Worm (Caenorhabditis elegans) whole organism, young adult: ENCODE data around the gene srxa-1.

Experiments used
- C06A6.2 ChIP-seq: fragments of 200-800 bp; sonication (Bioruptor generic); conservative IDR thresholded peaks from 2 replicates; pipeline ENCODE4 v1.3.6; 2022; ENCODE audit warnings: missing genetic modification characterization, missing compliant biosample characterization
- F55B11.4 ChIP-seq: sonication (generic microtip); optimal IDR thresholded peaks from 2 replicates; lab custom pipeline; 2016; ENCODE audit warnings: missing compliant biosample characterization, missing genetic modification characterization, borderline replicate concordance; ENCODE audit not compliant: insufficient read depth
- F57A8.1 ChIP-seq: fragments of 200-800 bp; sonication (Bioruptor generic); optimal IDR thresholded peaks from 2 replicates; lab custom pipeline; 2018; ENCODE audit warnings: mild to moderate bottlenecking, missing genetic modification characterization, moderate library complexity, missing compliant biosample characterization
- F57C9.4 ChIP-seq: sonication (generic microtip); optimal IDR thresholded peaks from 2 replicates; lab custom pipeline; 2017; ENCODE audit warnings: mild to moderate bottlenecking, missing genetic modification characterization, missing compliant biosample characterization
- K11D2.4 ChIP-seq: fragments of 200-800 bp; sonication (Bioruptor generic); IDR thresholded peaks from 2 replicates; pipeline ENCODE4 v1.3.6; 2022; ENCODE audit warnings: missing genetic modification reagents, missing genetic modification characterization, missing compliant biosample characterization
- Y53F4B.3 ChIP-seq: fragments of 200-800 bp; sonication (Bioruptor generic); IDR thresholded peaks from 2 replicates; pipeline ENCODE4 v1.3.6; 2022; ENCODE audit warnings: missing genetic modification reagents, missing genetic modification characterization, missing compliant biosample characterization
- Y53G8AR.9 ChIP-seq: fragments of 200-800 bp; sonication (Bioruptor generic); conservative IDR thresholded peaks from 2 replicates; pipeline ENCODE4 v1.3.6; 2022; ENCODE audit warnings: missing genetic modification reagents, missing genetic modification characterization, missing compliant biosample characterization
- Y56A3A.18 ChIP-seq: fragments of 200-800 bp; sonication (Bioruptor generic); IDR thresholded peaks from 2 replicates; pipeline ENCODE4 v1.3.6; 2022; ENCODE audit warnings: missing genetic modification reagents, missing genetic modification characterization, missing compliant biosample characterization
- Y67H2A.10 ChIP-seq: fragments of 200-800 bp; sonication (Bioruptor generic); conservative IDR thresholded peaks from 2 replicates; pipeline ENCODE4 v1.3.6; 2022; ENCODE audit warnings: missing genetic modification reagents, missing genetic modification characterization, missing compliant biosample characterization
- aptf-2 ChIP-seq: fragments of 200-800 bp; sonication (Bioruptor generic); conservative IDR thresholded peaks from 2 replicates; pipeline ENCODE4 v1.3.6; 2022; ENCODE audit warnings: missing genetic modification reagents, missing genetic modification characterization, missing compliant biosample characterization
- aptf-3 ChIP-seq: fragments of 200-800 bp; sonication (Bioruptor generic); IDR thresholded peaks from 2 replicates; pipeline ENCODE4 v1.3.6; 2022; ENCODE audit warnings: missing genetic modification characterization, missing compliant biosample characterization
- athp-1 ChIP-seq: sonication (generic microtip); optimal IDR thresholded peaks from 2 replicates; lab custom pipeline; 2017; ENCODE audit warnings: mild to moderate bottlenecking, missing genetic modification characterization, missing compliant biosample characterization
- attf-6 ChIP-seq: fragments of 200-800 bp; sonication (Bioruptor generic); IDR thresholded peaks from 2 replicates; pipeline ENCODE4 v1.3.6; 2022; ENCODE audit warnings: missing genetic modification reagents, missing genetic modification characterization, missing compliant biosample characterization
- bed-1 ChIP-seq: fragments of 200-800 bp; sonication (Bioruptor generic); IDR thresholded peaks from 2 replicates; pipeline ENCODE4 v1.3.6; 2022; ENCODE audit warnings: missing genetic modification reagents, missing genetic modification characterization, missing compliant biosample characterization
- cebp-2 ChIP-seq: fragments of 200-800 bp; sonication (Bioruptor generic); IDR thresholded peaks from 2 replicates; pipeline ENCODE4 v1.3.6; 2022; ENCODE audit warnings: missing genetic modification characterization, missing compliant biosample characterization
- ceh-27 ChIP-seq: fragments of 200-800 bp; sonication (Bioruptor generic); optimal IDR thresholded peaks from 2 replicates; lab custom pipeline; 2018; ENCODE audit warnings: mild to moderate bottlenecking, missing genetic modification characterization, moderate library complexity, missing compliant biosample characterization
- ceh-58 ChIP-seq: fragments of 200-800 bp; sonication (Bioruptor generic); IDR thresholded peaks from 2 replicates; pipeline ENCODE4 v1.3.6; 2022; ENCODE audit warnings: missing genetic modification characterization, missing compliant biosample characterization
- chd-7 ChIP-seq: sonication (generic microtip); optimal IDR thresholded peaks from 2 replicates; lab custom pipeline; 2016; ENCODE audit warnings: mild to moderate bottlenecking, missing genetic modification characterization, moderate library complexity, missing compliant biosample characterization
- efl-1 ChIP-seq: fragments of 150-350 bp; optimal IDR thresholded peaks from 2 replicates; lab custom pipeline; 2014; ENCODE audit warnings: missing biosample characterization, missing genetic modification reagents, missing genetic modification characterization
- ekl-4 ChIP-seq: fragments of 200-800 bp; sonication (Bioruptor generic); IDR thresholded peaks from 2 replicates; pipeline ENCODE4 v1.3.6; 2022; ENCODE audit warnings: missing genetic modification reagents, missing genetic modification characterization, missing compliant biosample characterization
- ets-4 ChIP-seq: fragments of 200-800 bp; sonication (Bioruptor generic); optimal IDR thresholded peaks from 2 replicates; lab custom pipeline; 2018; ENCODE audit warnings: mild to moderate bottlenecking, missing genetic modification characterization, missing compliant biosample characterization
- lag-1 ChIP-seq: fragments of 200-800 bp; sonication (Bioruptor generic); IDR thresholded peaks from 2 replicates; pipeline ENCODE4 v1.3.6; 2022; ENCODE audit warnings: missing genetic modification reagents, missing genetic modification characterization, missing compliant biosample characterization
- let-526 ChIP-seq: fragments of 200-800 bp; sonication (Bioruptor generic); IDR thresholded peaks from 2 replicates; pipeline ENCODE4 v1.3.6; 2022; ENCODE audit warnings: missing genetic modification reagents, missing genetic modification characterization, missing compliant biosample characterization
- lin-40 ChIP-seq: sonication (generic microtip); optimal IDR thresholded peaks from 2 replicates; lab custom pipeline; 2016; ENCODE audit warnings: missing genetic modification characterization, mild to moderate bottlenecking, missing compliant biosample characterization, missing genotype, missing genetic modification reagents
- lsy-27 ChIP-seq: sonication (generic microtip); optimal IDR thresholded peaks from 2 replicates; lab custom pipeline; 2017; ENCODE audit warnings: missing genetic modification characterization, mild to moderate bottlenecking, missing compliant biosample characterization, antibody characterized with exemption, missing genotype, borderline replicate concordance; ENCODE audit not compliant: insufficient read depth
- madf-3 ChIP-seq: fragments of 200-800 bp; sonication (Bioruptor generic); IDR thresholded peaks from 2 replicates; pipeline ENCODE4 v1.3.6; 2022; ENCODE audit warnings: missing genetic modification reagents, missing genetic modification characterization, missing compliant biosample characterization
- mes-4 ChIP-seq: sonication (generic microtip); optimal IDR thresholded peaks from 2 replicates; lab custom pipeline; 2016; ENCODE audit warnings: missing genotype, missing genetic modification characterization, missing compliant biosample characterization
- nfya-1 ChIP-seq: sonication (generic microtip); optimal IDR thresholded peaks from 2 replicates; lab custom pipeline; 2017; ENCODE audit warnings: antibody characterized with exemption, missing compliant biosample characterization, missing genetic modification characterization, borderline replicate concordance; ENCODE audit not compliant: insufficient read depth
- nhr-80 ChIP-seq: sonication (generic microtip); optimal IDR thresholded peaks from 2 replicates; lab custom pipeline; 2016; ENCODE audit warnings: missing genetic modification characterization, missing compliant biosample characterization
- pha-4 ChIP-seq: fragments of 150-350 bp; sonication (generic microtip); optimal IDR thresholded peaks from 2 replicates; lab custom pipeline; 2014; ENCODE audit warnings: missing biosample characterization, missing genetic modification reagents, missing genetic modification characterization
- rec-8 ChIP-seq, 2 experiments: sonication (generic microtip); optimal IDR thresholded peaks; 2 replicates each; lab custom pipeline; 2016; ENCODE audit warnings: mild to moderate bottlenecking in 2 of 2, missing genetic modification characterization in 2 of 2, missing genetic modification reagents in 2 of 2, missing genotype in 2 of 2, missing biosample characterization in 1 of 2, missing compliant biosample characterization in 1 of 2, moderate library complexity in 1 of 2
- sea-2 ChIP-seq: fragments of 200-800 bp; sonication (Bioruptor generic); IDR thresholded peaks from 2 replicates; pipeline ENCODE4 v1.3.6; 2022; ENCODE audit warnings: missing genetic modification characterization, missing compliant biosample characterization
- snpc-1.1 ChIP-seq: sonication (generic microtip); optimal IDR thresholded peaks from 2 replicates; lab custom pipeline; 2017; ENCODE audit warnings: missing genetic modification characterization, mild to moderate bottlenecking, missing compliant biosample characterization, antibody characterized with exemption, moderate library complexity, missing genotype, missing genetic modification reagents; ENCODE audit not compliant: insufficient read depth
- snpc-3.4 ChIP-seq: sonication (generic microtip); optimal IDR thresholded peaks from 2 replicates; lab custom pipeline; 2017; ENCODE audit warnings: missing genetic modification characterization, mild to moderate bottlenecking, missing compliant biosample characterization, antibody characterized with exemption, moderate library complexity, missing genotype, missing genetic modification reagents
- snpc-4 ChIP-seq, 5 experiments: fragments of 150-350 bp in 1 of 5; sonication (generic microtip) in 4 of 5; optimal IDR thresholded peaks; 2 replicates each; lab custom pipeline; 2014 to 2018; ENCODE audit warnings: missing genetic modification characterization in 5 of 5, missing biosample characterization in 3 of 5, antibody characterized with exemption in 2 of 5, mild to moderate bottlenecking in 2 of 5, missing compliant biosample characterization in 2 of 5, missing genotype in 2 of 5, moderate library complexity in 2 of 5, missing genetic modification reagents in 1 of 5
- somi-1 ChIP-seq: fragments of 200-800 bp; sonication (Bioruptor generic); optimal IDR thresholded peaks from 2 replicates; lab custom pipeline; 2018; ENCODE audit warnings: mild to moderate bottlenecking, missing genetic modification characterization, missing compliant biosample characterization
- tbp1 ChIP-seq: fragments of 200-800 bp; sonication (Bioruptor generic); optimal IDR thresholded peaks from 2 replicates; lab custom pipeline; 2018; ENCODE audit warnings: mild to moderate bottlenecking, missing genetic modification characterization, missing compliant biosample characterization
- tlf-1 ChIP-seq: fragments of 200-800 bp; sonication (Bioruptor generic); optimal IDR thresholded peaks from 2 replicates; lab custom pipeline; 2018; ENCODE audit warnings: mild to moderate bottlenecking, missing genetic modification characterization, missing compliant biosample characterization
- ztf-25 ChIP-seq: fragments of 200-800 bp; sonication (Bioruptor generic); IDR thresholded peaks from 2 replicates; pipeline ENCODE4 v1.3.6; 2022; ENCODE audit warnings: missing genetic modification reagents, missing genetic modification characterization, missing compliant biosample characterization

The srxa-1 gene

ce11 chrV:20721934-20722333, 10.0 kb upstream of the srxa-1 start, which contains the start of gene Y44A6C.2:
TSS of gene Y44A6C.2 (plus strand) at chrV:20722234.
- TF ChIP-seq let-526 (no peak), ztf-25 (GFP tag; lab: Robert Waterston, UW) (no peak), snpc-1.1 (tag; lab: Kevin White, UChicago) (no peak), ceh-58 (GFP tag; lab: Robert Waterston, UW) (no peak), ekl-4 (no peak), ceh-27 (GFP tag; lab: Kevin White, UChicago) (no peak), athp-1 (tag; lab: Kevin White, UChicago) (no peak), snpc-4 (GFP tag; optimal IDR thresholded peaks at IDR 0.05; lab: Kevin White, UChicago) (no peak), snpc-4 (tag; optimal IDR thresholded peaks at IDR 0.05; lab: Kevin White, UChicago) (no peak), Y53F4B.3 (no peak), bed-1 (GFP tag; lab: Robert Waterston, UW) (no peak), madf-3 (GFP tag; lab: Robert Waterston, UW) (no peak), mes-4 (no peak), tbp1 (GFP tag; lab: Kevin White, UChicago) (no peak), chd-7 (tag; lab: Kevin White, UChicago) (no peak), lin-40 (tag; lab: Kevin White, UChicago) (no peak), somi-1 (GFP tag; lab: Kevin White, UChicago) (no peak), snpc-3.4 (tag; lab: Kevin White, UChicago) (no peak)

ce11 chrV:20722447-20722846, 9.4 kb upstream of the srxa-1 start:
- TF ChIP-seq nfya-1 (tag; lab: Kevin White, UChicago) (no peak), K11D2.4 (GFP tag; lab: Robert Waterston, UW) (no peak), lsy-27 (tag; lab: Kevin White, UChicago) (no peak), bed-1 (GFP tag; lab: Robert Waterston, UW) (no peak), lag-1 (no peak), nhr-80 (no peak), rec-8 (tag; optimal IDR thresholded peaks at IDR 0.05; lab: Kevin White, UChicago) (no peak), F57C9.4 (tag; lab: Kevin White, UChicago) (no peak)

- TF ChIP-seq pha-4 (tag; lab: Kevin White, UChicago) (no peak), sea-2 (GFP tag; lab: Robert Waterston, UW) (no peak), tlf-1 (GFP tag; lab: Kevin White, UChicago) (no peak), Y53G8AR.9 (no peak), F57A8.1 (GFP tag; lab: Kevin White, UChicago) (no peak), cebp-2 (GFP tag; lab: Robert Waterston, UW) (no peak), ekl-4 (no peak), attf-6 (GFP tag; lab: Robert Waterston, UW) (no peak), aptf-3 (GFP tag; lab: Robert Waterston, UW) (no peak), rec-8 (tag; optimal IDR thresholded peaks at IDR 0.05; lab: Kevin White, UChicago) (no peak), efl-1 (no peak), C06A6.2 (GFP tag; lab: Robert Waterston, UW) (no peak), mes-4 (no peak), let-526 (no peak), ets-4 (GFP tag; lab: Kevin White, UChicago) (no peak), aptf-2 (GFP tag; lab: Robert Waterston, UW) (no peak), Y56A3A.18 (GFP tag; lab: Robert Waterston, UW) (no peak), Y67H2A.10 (GFP tag; lab: Robert Waterston, UW) (no peak), F55B11.4 (no peak)
- TF ChIP-seq, all 124 proteins: peak for 0
These were observed 4.4 kb upstream of the srxa-1 start for ce11 chrV:20727458-20727857.
